Fruit fly (Drosophila melanogaster) S2 (cell line): ENCODE data around the gene Mst36Fb.

Experiments used
- CG8478 ChIP-seq: fragments of >200 bp; optimal IDR thresholded peaks from 2 replicates; lab custom pipeline; 2018
- CTCF ChIP-seq, 2 experiments: fragments of >200 bp; optimal IDR thresholded peaks; 2 replicates each; lab custom pipeline; 2018

DNA sequence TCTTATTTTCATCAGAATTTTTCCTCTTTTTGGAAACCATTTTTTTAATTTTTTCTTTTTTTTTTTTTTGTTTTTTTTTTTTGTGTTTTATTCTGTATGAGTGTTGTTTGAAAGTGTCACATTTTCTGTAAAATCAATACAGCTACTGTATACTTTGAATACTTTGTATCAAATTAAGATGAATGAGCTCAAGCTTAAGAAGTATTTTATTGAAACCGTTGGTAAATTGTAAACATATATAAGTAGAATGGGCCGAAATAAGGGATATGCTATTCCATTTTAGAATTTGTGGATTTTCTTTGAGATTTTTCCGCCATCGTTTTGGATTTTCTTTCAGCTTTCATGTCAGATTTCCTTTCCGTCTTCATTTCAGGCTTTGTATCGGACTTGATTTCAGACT is at the start of gene Mst36Fb:
- no peak for TF ChIP-seq CTCF (optimal IDR thresholded peaks at IDR 0.05; lab: Kevin White, UChicago)
- no peak for TF ChIP-seq CG8478 (lab: Kevin White, UChicago)
